Fruit fly (Drosophila melanogaster): ENCODE results near the gene CG31115.

Gene CG31115

dm6 chr3R:25054451-25055188, 17.9 kb downstream of the CG31115 start, which contains the start of gene CG31109 (continued):
- TF ChIP-seq pb (GFP tag; optimal IDR thresholded peaks at IDR 0.05) (no peak), CG1647 (GFP tag; optimal IDR thresholded peaks at IDR 0.05) (no peak), CG4282 (GFP tag; optimal IDR thresholded peaks at IDR 0.05) (no peak), vnd (GFP tag; IDR thresholded peaks at IDR 0.05; ENCODE audit: partially characterized antibody) (no peak), Dip2 (GFP tag; IDR thresholded peaks at IDR 0.05) (no peak), E2f2 (GFP tag; IDR thresholded peaks at IDR 0.05) (peak; percentile 82), ERR (GFP tag; optimal IDR thresholded peaks at IDR 0.05) (no peak), bigmax (GFP tag; optimal IDR thresholded peaks at IDR 0.05) (peak; percentile 41), hkb (optimal IDR thresholded peaks at IDR 0.05) (no peak), hkb (GFP tag; IDR thresholded peaks at IDR 0.05) (no peak), CG16779 (GFP tag; IDR thresholded peaks at IDR 0.05) (no peak), Adf1 (GFP tag; IDR thresholded peaks at IDR 0.05) (no peak), Hr78 (GFP tag; optimal IDR thresholded peaks at IDR 0.05) (no peak), aop (GFP tag; IDR thresholded peaks at IDR 0.05) (no peak), CG15514 (GFP tag; optimal IDR thresholded peaks at IDR 0.05) (peak; percentile 62), Six4 (GFP tag; optimal IDR thresholded peaks at IDR 0.05) (peak; percentile 30), CG34376 (GFP tag; optimal IDR thresholded peaks at IDR 0.05) (peak; percentile 28), cas (GFP tag; IDR thresholded peaks at IDR 0.05) (no peak), D (optimal IDR thresholded peaks at IDR 0.05) (no peak), D (GFP tag; optimal IDR thresholded peaks at IDR 0.05) (no peak), Hey (tag; optimal IDR thresholded peaks at IDR 0.05) (no peak), Trl (optimal IDR thresholded peaks at IDR 0.05) (no peak), Trl (GFP tag; optimal IDR thresholded peaks at IDR 0.05) (peak; percentile 33), ham (GFP tag; IDR thresholded peaks at IDR 0.05) (no peak), NFAT (GFP tag; IDR thresholded peaks at IDR 0.05) (no peak), CG6654 (GFP tag; optimal IDR thresholded peaks at IDR 0.05) (no peak), trem (tag; optimal IDR thresholded peaks at IDR 0.05) (peak; percentile 80), gem (tag; optimal IDR thresholded peaks at IDR 0.05) (peak; percentile 33), Sox102F (GFP tag; optimal IDR thresholded peaks at IDR 0.05) (no peak), D19B (GFP tag; optimal IDR thresholded peaks at IDR 0.05) (no peak), CG18011 (GFP tag; optimal IDR thresholded peaks at IDR 0.05) (peak; percentile 8), CG13894 (tag; optimal IDR thresholded peaks at IDR 0.05) (peak; percentile 42), prd (optimal IDR thresholded peaks at IDR 0.05) (no peak), prd (GFP tag; IDR thresholded peaks at IDR 0.05) (no peak), CG7987 (GFP tag; optimal IDR thresholded peaks at IDR 0.05) (peak; percentile 30), CG11696 (GFP tag; IDR thresholded peaks at IDR 0.05) (no peak), CG1024 (GFP tag; IDR thresholded peaks at IDR 0.05) (no peak), al (GFP tag; IDR thresholded peaks at IDR 0.05) (no peak), CG10274 (GFP tag; optimal IDR thresholded peaks at IDR 0.05) (no peak), cwo (GFP tag; optimal IDR thresholded peaks at IDR 0.05) (no peak), Camta (GFP tag; optimal IDR thresholded peaks at IDR 0.05) (no peak), ewg (GFP tag; optimal IDR thresholded peaks at IDR 0.05) (no peak), rib (GFP tag; IDR thresholded peaks at IDR 0.05) (no peak), tap (tag; optimal IDR thresholded peaks at IDR 0.05) (no peak), twi (tag; optimal IDR thresholded peaks at IDR 0.05) (peak; percentile 27), CG7372 (GFP tag; IDR thresholded peaks at IDR 0.05) (no peak), Dref (GFP tag; IDR thresholded peaks at IDR 0.05) (peak; percentile 78), CG4424 (GFP tag; optimal IDR thresholded peaks at IDR 0.05) (no peak), CG3407 (GFP tag; optimal IDR thresholded peaks at IDR 0.05) (no peak), pan (optimal IDR thresholded peaks at IDR 0.05) (no peak), pan (GFP tag; optimal IDR thresholded peaks at IDR 0.05 in 1 of 2, IDR thresholded peaks at IDR 0.05 in 1 of 2) (peak in 1 of 2 experiments; percentile 38), klu (GFP tag; IDR thresholded peaks at IDR 0.05) (no peak)
